Worm (Caenorhabditis elegans): ENCODE results near the gene F14D2.19.

F14D2.19 gene

ce11 chrII:3340818-3341217 lies 3.9 kb upstream of the F14D2.19 start:
- TF ChIP-seq ref-1 (GFP tag; conservative IDR thresholded peaks at IDR 0.05) (no peak), klf-2 (GFP tag; conservative IDR thresholded peaks at IDR 0.05) (no peak), cog-1 (tag; optimal IDR thresholded peaks at IDR 0.05) (no peak)

ce11 chrII:3340251-3340650 lies 3.3 kb upstream of the F14D2.19 start, which contains the start of gene F14D2.5:
Gene F14D2.5, plus strand, starts transcription at chrII:3340551.
- TF ChIP-seq flt-1 (GFP tag; IDR thresholded peaks at IDR 0.05) (no peak), tab-1 (GFP tag; IDR thresholded peaks at IDR 0.05) (no peak), T22C8.4 (GFP tag; IDR thresholded peaks at IDR 0.05) (peak; percentile 14; the same call in 1 of the 2 replicates)

- TF ChIP-seq med-1 (GFP tag; optimal IDR thresholded peaks at IDR 0.05; ENCODE audit: insufficient read depth) (no peak), ztf-29 (GFP tag; IDR thresholded peaks at IDR 0.05) (no peak), cog-1 (tag; optimal IDR thresholded peaks at IDR 0.05) (no peak), T22C8.4 (GFP tag; IDR thresholded peaks at IDR 0.05) (no peak), flt-1 (GFP tag; IDR thresholded peaks at IDR 0.05) (no peak), ztf-23 (GFP tag; IDR thresholded peaks at IDR 0.05) (no peak), klf-2 (GFP tag; conservative IDR thresholded peaks at IDR 0.05) (no peak), ref-1 (GFP tag; conservative IDR thresholded peaks at IDR 0.05) (no peak), tab-1 (GFP tag; IDR thresholded peaks at IDR 0.05) (no peak)
Measured at ce11 chrII:3338556-3338955, 1.6 kb upstream of the F14D2.19 start, which contains the start of gene F14D2.7. Gene F14D2.7, minus strand, starts transcription at chrII:3338656.

- TF ChIP-seq ztf-23 (GFP tag; IDR thresholded peaks at IDR 0.05) (no peak), T22C8.4 (GFP tag; IDR thresholded peaks at IDR 0.05) (no peak)
Measured at ce11 chrII:3332039-3332438, 4.9 kb downstream of the F14D2.19 start, which contains the start of gene irld-27. Gene irld-27, plus strand, starts transcription at chrII:3332339.

- TF ChIP-seq ztf-23 (GFP tag; IDR thresholded peaks at IDR 0.05) (no peak), ztf-29 (GFP tag; IDR thresholded peaks at IDR 0.05) (no peak), tab-1 (GFP tag; IDR thresholded peaks at IDR 0.05) (no peak), ref-1 (GFP tag; conservative IDR thresholded peaks at IDR 0.05) (no peak), flt-1 (GFP tag; IDR thresholded peaks at IDR 0.05) (no peak), T22C8.4 (GFP tag; IDR thresholded peaks at IDR 0.05) (no peak), klf-2 (GFP tag; conservative IDR thresholded peaks at IDR 0.05) (no peak), med-1 (GFP tag; optimal IDR thresholded peaks at IDR 0.05; ENCODE audit: insufficient read depth) (no peak), cog-1 (tag; optimal IDR thresholded peaks at IDR 0.05) (no peak)
Measured at ce11 chrII:3327104-3327503, 9.8 kb downstream of the F14D2.19 start, which contains the start of gene Y46D2A.3. Gene Y46D2A.3, minus strand, starts transcription at chrII:3327204.

ce11 chrII:3323179-3323578 lies 13.8 kb downstream of the F14D2.19 start, which contains the start of gene Y46D2A.2:
Gene Y46D2A.2, minus strand, starts transcription at chrII:3323279.
- TF ChIP-seq ztf-23 (GFP tag; IDR thresholded peaks at IDR 0.05) (no peak), ztf-29 (GFP tag; IDR thresholded peaks at IDR 0.05) (no peak), ref-1 (GFP tag; conservative IDR thresholded peaks at IDR 0.05) (no peak), med-1 (GFP tag; optimal IDR thresholded peaks at IDR 0.05; ENCODE audit: insufficient read depth) (no peak), T22C8.4 (GFP tag; IDR thresholded peaks at IDR 0.05) (no peak), flt-1 (GFP tag; IDR thresholded peaks at IDR 0.05) (no peak), klf-2 (GFP tag; conservative IDR thresholded peaks at IDR 0.05) (no peak)

- TF ChIP-seq tab-1 (GFP tag; IDR thresholded peaks at IDR 0.05) (no peak), klf-2 (GFP tag; conservative IDR thresholded peaks at IDR 0.05) (no peak), cog-1 (tag; optimal IDR thresholded peaks at IDR 0.05) (no peak), med-1 (GFP tag; optimal IDR thresholded peaks at IDR 0.05; ENCODE audit: insufficient read depth) (no peak), T22C8.4 (GFP tag; IDR thresholded peaks at IDR 0.05) (no peak), flt-1 (GFP tag; IDR thresholded peaks at IDR 0.05) (no peak), ref-1 (GFP tag; conservative IDR thresholded peaks at IDR 0.05) (no peak), ztf-29 (GFP tag; IDR thresholded peaks at IDR 0.05) (no peak)
Measured at ce11 chrII:3322257-3322656, 14.7 kb downstream of the F14D2.19 start, which contains the start of gene Y46D2A.1. Gene Y46D2A.1, plus strand, starts transcription at chrII:3322557.

ce11 chrII:3318839-3319238 lies 18.1 kb downstream of the F14D2.19 start:
- TF ChIP-seq cog-1 (tag; optimal IDR thresholded peaks at IDR 0.05) = no peak
- no peak for TF ChIP-seq ztf-29 (GFP tag; IDR thresholded peaks at IDR 0.05)
- no peak for TF ChIP-seq ztf-23 (GFP tag; IDR thresholded peaks at IDR 0.05)
- no peak for TF ChIP-seq med-1 (GFP tag; optimal IDR thresholded peaks at IDR 0.05; ENCODE audit: insufficient read depth)
- no peak for TF ChIP-seq tab-1 (GFP tag; IDR thresholded peaks at IDR 0.05)
- TF ChIP-seq ref-1 (GFP tag; conservative IDR thresholded peaks at IDR 0.05) = no peak

- TF ChIP-seq ztf-23 (GFP tag; IDR thresholded peaks at IDR 0.05) (no peak), flt-1 (GFP tag; IDR thresholded peaks at IDR 0.05) (no peak), cog-1 (tag; optimal IDR thresholded peaks at IDR 0.05) (no peak), ref-1 (GFP tag; conservative IDR thresholded peaks at IDR 0.05) (no peak), tab-1 (GFP tag; IDR thresholded peaks at IDR 0.05) (no peak), med-1 (GFP tag; optimal IDR thresholded peaks at IDR 0.05; ENCODE audit: insufficient read depth) (no peak)
Measured at ce11 chrII:3313442-3313841, 23.5 kb downstream of the F14D2.19 start, which contains the start of gene F39E9.6. Gene F39E9.6, minus strand, starts transcription at chrII:3313542.

ce11 chrII:3310957-3311657 lies 25.8 kb downstream of the F14D2.19 start:
- TF ChIP-seq T22C8.4 (GFP tag; IDR thresholded peaks at IDR 0.05) = peak; percentile 48
- no peak for TF ChIP-seq tab-1 (GFP tag; IDR thresholded peaks at IDR 0.05)

- peak; percentile 12 for TF ChIP-seq cog-1 (tag; optimal IDR thresholded peaks at IDR 0.05)
- no peak for TF ChIP-seq ref-1 (GFP tag; conservative IDR thresholded peaks at IDR 0.05)
- TF ChIP-seq klf-2 (GFP tag; conservative IDR thresholded peaks at IDR 0.05) = no peak
- TF ChIP-seq ztf-29 (GFP tag; IDR thresholded peaks at IDR 0.05) = no peak
- TF ChIP-seq med-1 (GFP tag; optimal IDR thresholded peaks at IDR 0.05; ENCODE audit: insufficient read depth) = no peak
- no peak for TF ChIP-seq tab-1 (GFP tag; IDR thresholded peaks at IDR 0.05)
- TF ChIP-seq ztf-23 (GFP tag; IDR thresholded peaks at IDR 0.05) = no peak
- no peak for TF ChIP-seq flt-1 (GFP tag; IDR thresholded peaks at IDR 0.05)
- TF ChIP-seq T22C8.4 (GFP tag; IDR thresholded peaks at IDR 0.05) = peak; percentile 32; the same call in 1 of the 2 replicates
Measured at ce11 chrII:3303582-3303981, 33.4 kb downstream of the F14D2.19 start.
